Fruit fly (Drosophila melanogaster) whole organism, embryonic: Measurements from ENCODE around the gene CG9674.

ENCODE experiments used
- Adf1 ChIP-seq: fragments of 200-800 bp; sonication (Bioruptor generic); IDR thresholded peaks from 2 replicates; pipeline ENCODE4 v1.3.6; 2022; ENCODE audit warnings: missing biosample characterization, missing genetic modification characterization
- Asciz ChIP-seq: fragments of 200-800 bp; sonication (Bioruptor generic); optimal IDR thresholded peaks from 2 replicates; lab custom pipeline; 2017; ENCODE audit warnings: missing biosample characterization, mild to moderate bottlenecking, missing genetic modification characterization, missing genetic modification reagents
- Bgb ChIP-seq: fragments of 200-800 bp; sonication (Bioruptor generic); IDR thresholded peaks from 2 replicates; pipeline ENCODE4 v1.3.6; 2022; ENCODE audit warnings: missing biosample characterization, missing genetic modification characterization; ENCODE audit not compliant: partially characterized antibody
- CG12769 ChIP-seq: fragments of 200-800 bp; sonication (Bioruptor generic); optimal IDR thresholded peaks from 2 replicates; lab custom pipeline; 2019; ENCODE audit warnings: missing biosample characterization, mild to moderate bottlenecking, missing genetic modification characterization, moderate library complexity
- CG13287 ChIP-seq: fragments of 200-800 bp; sonication (Bioruptor generic); IDR thresholded peaks from 2 replicates; pipeline ENCODE4 v1.3.6; 2022; ENCODE audit warnings: missing biosample characterization, missing genetic modification characterization; ENCODE audit not compliant: partially characterized antibody
- CG13894 ChIP-seq: fragments of 200-800 bp; sonication (Bioruptor generic); optimal IDR thresholded peaks from 3 replicates; lab custom pipeline; 2018; ENCODE audit warnings: missing biosample characterization, mild to moderate bottlenecking, missing genetic modification characterization, moderate library complexity
- CG14441 ChIP-seq: fragments of 200-800 bp; sonication (Bioruptor generic); IDR thresholded peaks from 2 replicates; pipeline ENCODE4 v1.3.6; 2022; ENCODE audit warnings: missing biosample characterization, missing genetic modification characterization
- CG15011 ChIP-seq: fragments of 200-800 bp; sonication (Bioruptor generic); optimal IDR thresholded peaks from 3 replicates; lab custom pipeline; 2018; ENCODE audit warnings: missing biosample characterization, mild to moderate bottlenecking, missing genetic modification characterization
- CG17612 ChIP-seq: fragments of 200-800 bp; sonication (Bioruptor generic); IDR thresholded peaks from 2 replicates; pipeline ENCODE4 v1.3.6; 2022; ENCODE audit warnings: missing biosample characterization, missing genetic modification characterization
- CG32532 ChIP-seq: fragments of 200-800 bp; sonication (Bioruptor generic); IDR thresholded peaks from 2 replicates; pipeline ENCODE4 v1.3.6; 2022; ENCODE audit warnings: missing biosample characterization, missing genetic modification characterization
- CG34376 ChIP-seq: fragments of 200-800 bp; sonication (Bioruptor generic); optimal IDR thresholded peaks from 2 replicates; lab custom pipeline; 2018; ENCODE audit warnings: missing biosample characterization, mild to moderate bottlenecking, missing genetic modification characterization
- CG34422 ChIP-seq: fragments of 200-800 bp; sonication (Bioruptor generic); IDR thresholded peaks from 3 replicates; pipeline ENCODE4 v1.3.6; 2022; ENCODE audit warnings: missing biosample characterization, missing genetic modification characterization
- CG5953 ChIP-seq: fragments of 200-800 bp; sonication (Bioruptor generic); IDR thresholded peaks from 2 replicates; pipeline ENCODE4 v1.3.6; 2022; ENCODE audit warnings: missing biosample characterization, missing genetic modification characterization
- CG7987 ChIP-seq: fragments of 200-800 bp; sonication (Bioruptor generic); optimal IDR thresholded peaks from 2 replicates; lab custom pipeline; 2018; ENCODE audit warnings: missing biosample characterization, mild to moderate bottlenecking, missing genetic modification characterization, moderate library complexity
- Dbx ChIP-seq: fragments of 200-800 bp; sonication (Bioruptor generic); IDR thresholded peaks from 3 replicates; pipeline ENCODE4 v1.3.6; 2022; ENCODE audit warnings: missing biosample characterization, missing genetic modification characterization
- Deaf1 ChIP-seq: fragments of 200-800 bp; optimal IDR thresholded peaks from 3 replicates; lab custom pipeline; 2019; ENCODE audit warnings: missing biosample characterization, mild to moderate bottlenecking, missing genetic modification characterization, moderate library complexity
- Drgx ChIP-seq: fragments of 200-800 bp; sonication (Bioruptor generic); IDR thresholded peaks from 2 replicates; pipeline ENCODE4 v1.3.6; 2022; ENCODE audit warnings: missing biosample characterization, missing genetic modification characterization
- ERR ChIP-seq: fragments of 200-800 bp; sonication (Bioruptor generic); optimal IDR thresholded peaks from 2 replicates; lab custom pipeline; 2016; ENCODE audit warnings: missing biosample characterization, missing genetic modification characterization
- Eip74EF ChIP-seq, 2 experiments: fragments of 200-800 bp in 1 of 2; fragments of >200 bp in 1 of 2; sonication (Bioruptor generic) in 1 of 2; optimal IDR thresholded peaks; 2 replicates each; lab custom pipeline; 2017 to 2019; ENCODE audit warnings: missing biosample characterization in 2 of 2, missing genetic modification characterization in 2 of 2, mild to moderate bottlenecking in 1 of 2, moderate library complexity in 1 of 2
- Fer1 ChIP-seq: fragments of 200-800 bp; sonication (Bioruptor generic); optimal IDR thresholded peaks from 2 replicates; lab custom pipeline; 2017; ENCODE audit warnings: missing biosample characterization, mild to moderate bottlenecking, missing genetic modification characterization
- HHEX ChIP-seq: fragments of 200-800 bp; sonication (Bioruptor generic); optimal IDR thresholded peaks from 3 replicates; lab custom pipeline; 2017; ENCODE audit warnings: missing biosample characterization, mild to moderate bottlenecking, missing genetic modification characterization, missing genetic modification reagents
- HLHmδ ChIP-seq: fragments of 200-800 bp; sonication (Bioruptor generic); optimal IDR thresholded peaks from 2 replicates; lab custom pipeline; 2018; ENCODE audit warnings: missing biosample characterization, mild to moderate bottlenecking, missing genetic modification characterization, moderate library complexity
- Lim3 ChIP-seq: fragments of 200-800 bp; sonication (Bioruptor generic); IDR thresholded peaks from 2 replicates; pipeline ENCODE4 v1.3.6; 2022; ENCODE audit warnings: missing biosample characterization, missing genetic modification characterization
- MESR4 ChIP-seq: fragments of 200-800 bp; sonication (Bioruptor generic); optimal IDR thresholded peaks from 2 replicates; lab custom pipeline; 2018; ENCODE audit warnings: missing biosample characterization, mild to moderate bottlenecking, missing genetic modification characterization, moderate library complexity
- MTF-1 ChIP-seq: fragments of 200-800 bp; sonication (Bioruptor generic); optimal IDR thresholded peaks from 2 replicates; lab custom pipeline; 2018; ENCODE audit warnings: missing biosample characterization, mild to moderate bottlenecking, missing genetic modification characterization, borderline replicate concordance
- Meics ChIP-seq: fragments of 200-800 bp; sonication (Bioruptor generic); optimal IDR thresholded peaks from 2 replicates; lab custom pipeline; 2017; ENCODE audit warnings: missing biosample characterization, mild to moderate bottlenecking, missing genetic modification characterization
- Pdp1 ChIP-seq, 2 experiments: fragments of 200-800 bp; sonication (Bioruptor generic); optimal IDR thresholded peaks; 3 replicates each; lab custom pipeline; 2016; ENCODE audit warnings: missing biosample characterization in 2 of 2, missing genetic modification characterization in 2 of 2, mild to moderate bottlenecking in 1 of 2, moderate library complexity in 1 of 2
- Stat92E ChIP-seq, 3 experiments: fragments of >200 bp in 2 of 3; fragments of 200-800 bp in 1 of 3; sonication (Bioruptor generic) in 1 of 3; optimal IDR thresholded peaks; 2 replicates each; lab custom pipeline; 2017 to 2019; ENCODE audit warnings: missing biosample characterization in 3 of 3, missing genetic modification characterization in 3 of 3, mild to moderate bottlenecking in 1 of 3, moderate library complexity in 1 of 3
- Trl ChIP-seq, 3 experiments: fragments of >200 bp in 2 of 3; fragments of 200-800 bp in 1 of 3; sonication (Bioruptor generic) in 1 of 3; optimal IDR thresholded peaks; 2 replicates in 1 of 3; 3 replicates in 2 of 3; lab custom pipeline; 2016 to 2017; ENCODE audit warnings: missing biosample characterization in 1 of 3, missing genetic modification characterization in 1 of 3
- ara ChIP-seq: fragments of 200-800 bp; sonication (Bioruptor generic); IDR thresholded peaks from 2 replicates; pipeline ENCODE4 v1.3.6; 2022; ENCODE audit warnings: missing biosample characterization, missing genetic modification characterization
- caup ChIP-seq: fragments of 200-800 bp; sonication (Bioruptor generic); optimal IDR thresholded peaks from 3 replicates; lab custom pipeline; 2017; ENCODE audit warnings: missing biosample characterization, mild to moderate bottlenecking, missing genetic modification characterization, moderate library complexity; ENCODE audit not compliant: severe bottlenecking
- chm ChIP-seq: fragments of 200-800 bp; sonication (Bioruptor generic); IDR thresholded peaks from 2 replicates; pipeline ENCODE4 v1.3.6; 2022; ENCODE audit warnings: missing biosample characterization, missing genetic modification characterization
- ci ChIP-seq: fragments of 200-800 bp; sonication (Bioruptor generic); IDR thresholded peaks from 3 replicates; pipeline ENCODE4 v1.3.6; 2022; ENCODE audit warnings: missing biosample characterization, missing genetic modification characterization
- cwo ChIP-seq: fragments of 200-800 bp; sonication (Bioruptor generic); optimal IDR thresholded peaks from 3 replicates; lab custom pipeline; 2017; ENCODE audit warnings: missing biosample characterization, missing genetic modification characterization, mild to moderate bottlenecking, moderate library complexity, missing genetic modification reagents
- exex ChIP-seq: fragments of 200-800 bp; sonication (Bioruptor generic); optimal IDR thresholded peaks from 4 replicates; lab custom pipeline; 2018; ENCODE audit warnings: missing biosample characterization, mild to moderate bottlenecking, missing genetic modification characterization, moderate library complexity
- ken ChIP-seq: fragments of 200-800 bp; sonication (Bioruptor generic); IDR thresholded peaks from 3 replicates; pipeline ENCODE4 v1.3.6; 2022; ENCODE audit warnings: missing biosample characterization, missing genetic modification characterization
- lbe ChIP-seq: fragments of 200-800 bp; sonication (Bioruptor generic); optimal IDR thresholded peaks from 2 replicates; lab custom pipeline; 2016; ENCODE audit warnings: missing biosample characterization, mild to moderate bottlenecking, missing genetic modification characterization
- nom ChIP-seq: fragments of 200-800 bp; sonication (Bioruptor generic); optimal IDR thresholded peaks from 2 replicates; lab custom pipeline; 2017; ENCODE audit warnings: missing biosample characterization, missing genetic modification characterization, mild to moderate bottlenecking, moderate library complexity, missing genetic modification reagents
- otp ChIP-seq: fragments of 200-800 bp; sonication (Bioruptor generic); IDR thresholded peaks from 3 replicates; pipeline ENCODE4, ENCODE4 v1.3.6; 2022; ENCODE audit warnings: missing biosample characterization, missing genetic modification characterization
- rib ChIP-seq: fragments of 200-800 bp; sonication (Bioruptor generic); IDR thresholded peaks from 2 replicates; pipeline ENCODE4 v1.3.6; 2022; ENCODE audit warnings: missing biosample characterization, missing genetic modification characterization
- sc ChIP-seq, 3 experiments: fragments of >200 bp in 2 of 3; fragments of 200-800 bp in 1 of 3; sonication (Bioruptor generic) in 1 of 3; optimal IDR thresholded peaks; 2 replicates in 2 of 3; 3 replicates in 1 of 3; lab custom pipeline; 2017; ENCODE audit warnings: mild to moderate bottlenecking in 1 of 3, missing biosample characterization in 1 of 3, missing genetic modification characterization in 1 of 3, missing genetic modification reagents in 1 of 3
- sens ChIP-seq: fragments of 200-800 bp; sonication (Bioruptor generic); peaks from one replicate; lab custom pipeline; 2016; ENCODE audit warnings: missing biosample characterization, missing genetic modification characterization
- sna ChIP-seq: fragments of 200-800 bp; sonication (Bioruptor generic); IDR thresholded peaks from 2 replicates; pipeline ENCODE4 v1.3.6; 2022; ENCODE audit warnings: missing biosample characterization, missing genetic modification characterization; ENCODE audit not compliant: partially characterized antibody
- tap ChIP-seq: fragments of 200-800 bp; optimal IDR thresholded peaks from 3 replicates; lab custom pipeline; 2019; ENCODE audit warnings: missing biosample characterization, mild to moderate bottlenecking, missing genetic modification characterization, moderate library complexity
- ttk ChIP-seq: fragments of 200-800 bp; sonication (Bioruptor generic); IDR thresholded peaks from 2 replicates; pipeline ENCODE4 v2.1.2; 2022; ENCODE audit warnings: missing biosample characterization, missing genetic modification characterization
- tx ChIP-seq: fragments of 200-800 bp; sonication (Bioruptor generic); optimal IDR thresholded peaks from 2 replicates; lab custom pipeline; 2016; ENCODE audit warnings: missing biosample characterization, missing genetic modification characterization
- zf30C ChIP-seq: fragments of 200-800 bp; sonication (Bioruptor generic); optimal IDR thresholded peaks from 3 replicates; lab custom pipeline; 2018; ENCODE audit warnings: missing biosample characterization, mild to moderate bottlenecking, missing genetic modification characterization

CG9674 gene

dm6 chr3L:16800026-16800425 lies 7.5 kb downstream of the CG9674 start (continued):
- TF ChIP-seq nom (GFP tag; lab: Kevin White, UChicago), result peak; percentile 85
- TF ChIP-seq CG13287, result peak; percentile 10; the same call in 1 of the 2 replicates
- peak in 1 of 2 experiments; percentile 60 for TF ChIP-seq Pdp1 (GFP tag; optimal IDR thresholded peaks at IDR 0.05; lab: Kevin White, UChicago)
- TF ChIP-seq sna (GFP tag; lab: Robert Waterston, UW), result 0 out of 2 replicates have a peak, but pooled peaks have one; percentile 28
- TF ChIP-seq exex (tag; lab: Kevin White, UChicago), result peak; percentile 12
- TF ChIP-seq Stat92E (GFP tag; optimal IDR thresholded peaks at IDR 0.05; lab: Kevin White, UChicago), result peak in 1 of 3 experiments; percentile 13
- peak; percentile 84 for TF ChIP-seq Deaf1 (tag; lab: Kevin White, UChicago)
- TF ChIP-seq Asciz (GFP tag; lab: Kevin White, UChicago), result peak; percentile 20
- TF ChIP-seq CG32532 (GFP tag; lab: Robert Waterston, UW), result peak; percentile 43; the same call in 1 of the 2 replicates
- peak; percentile 19 for TF ChIP-seq Fer1 (GFP tag; lab: Kevin White, UChicago)
- peak; percentile 47 for TF ChIP-seq Bgb (GFP tag; lab: Robert Waterston, UW)
- TF ChIP-seq ERR (GFP tag; lab: Kevin White, UChicago), result peak; percentile 30
- TF ChIP-seq lbe, result peak; percentile 43
- TF ChIP-seq ken (GFP tag; lab: Robert Waterston, UW), result 0 out of 3 replicates have a peak, but pooled peaks have one; percentile 11
- TF ChIP-seq Drgx (GFP tag; lab: Robert Waterston, UW), result peak; percentile 45; the same call in 1 of the 2 replicates
- TF ChIP-seq Eip74EF (GFP tag; optimal IDR thresholded peaks at IDR 0.05; lab: Kevin White, UChicago), result no peak
- 0 out of 2 replicates have a peak, but pooled peaks have one; percentile 13 for TF ChIP-seq ttk
- peak; percentile 40 for TF ChIP-seq caup (GFP tag; lab: Kevin White, UChicago)
- TF ChIP-seq CG15011 (GFP tag; lab: Kevin White, UChicago), result no peak
- peak; percentile 43 for TF ChIP-seq cwo (GFP tag; lab: Kevin White, UChicago)
- peak; percentile 79 for TF ChIP-seq CG12769 (tag; lab: Kevin White, UChicago)
- TF ChIP-seq CG34376, result peak; percentile 14
- peak; percentile 39 for TF ChIP-seq MTF-1 (GFP tag; lab: Kevin White, UChicago)
- TF ChIP-seq CG17612, result 0 out of 2 replicates have a peak, but pooled peaks have one; percentile 14
- peak; percentile 45 to 46 for TF ChIP-seq Trl (optimal IDR thresholded peaks at IDR 0.05; lab: Kevin White, UChicago)
- no peak for TF ChIP-seq Trl (GFP tag; optimal IDR thresholded peaks at IDR 0.05; lab: Kevin White, UChicago)
- peak; percentile 7 for TF ChIP-seq Meics (GFP tag; lab: Kevin White, UChicago)
- no peak for TF ChIP-seq CG34422 (GFP tag; lab: Robert Waterston, UW)
- TF ChIP-seq tap (tag; lab: Kevin White, UChicago), result no peak
- peak; percentile 3 for TF ChIP-seq CG13894 (tag; lab: Kevin White, UChicago)
- TF ChIP-seq tx, result no peak
- 0 out of 3 replicates have a peak, but pooled peaks have one; percentile 17 for TF ChIP-seq otp (GFP tag; lab: Robert Waterston, UW)
- no peak for TF ChIP-seq sc (optimal IDR thresholded peaks at IDR 0.05; lab: Kevin White, UChicago)
- TF ChIP-seq sc (GFP tag; optimal IDR thresholded peaks at IDR 0.05; lab: Kevin White, UChicago), result no peak
- TF ChIP-seq zf30C, result peak; percentile 39
- no peak for TF ChIP-seq HHEX
- TF ChIP-seq Adf1 (GFP tag; lab: Robert Waterston, UW), result peak; percentile 41; the same call in 1 of the 2 replicates
- TF ChIP-seq HLHmδ (GFP tag; lab: Kevin White, UChicago), result peak; percentile 80
- TF ChIP-seq CG14441 (GFP tag; lab: Robert Waterston, UW), result peak; percentile 29; the same call in 1 of the 2 replicates
- TF ChIP-seq CG7987 (GFP tag; lab: Kevin White, UChicago), result no peak
- TF ChIP-seq rib, result peak; percentile 56; the same call in 1 of the 2 replicates
- 0 out of 2 replicates have a peak, but pooled peaks have one; percentile 22 for TF ChIP-seq CG5953 (GFP tag; lab: Robert Waterston, UW)
- 0 out of 3 replicates have a peak, but pooled peaks have one; percentile 23 for TF ChIP-seq Dbx (GFP tag; lab: Robert Waterston, UW)
- peak; percentile 2 for TF ChIP-seq MESR4 (GFP tag; lab: Kevin White, UChicago)
- 0 out of 2 replicates have a peak, but pooled peaks have one; percentile 8 for TF ChIP-seq ara
- TF ChIP-seq ci (GFP tag; lab: Robert Waterston, UW), result peak; percentile 51; the same call in 1 of the 3 replicates
- no peak for TF ChIP-seq Lim3
- TF ChIP-seq sens, result peak; percentile 49
- TF ChIP-seq chm, result peak; percentile 59
